Fruit fly (Drosophila melanogaster) whole organism, embryonic: ENCODE data around the gene dock.

ENCODE experiments used
- Abd-B ChIP-seq: fragments of 200-800 bp; sonication (Bioruptor generic); optimal IDR thresholded peaks from 2 replicates; lab custom pipeline; 2018; ENCODE audit warnings: missing biosample characterization, mild to moderate bottlenecking, missing genetic modification characterization, moderate library complexity
- B-H1 ChIP-seq: fragments of 200-800 bp; sonication (Bioruptor generic); IDR thresholded peaks from 3 replicates; pipeline ENCODE4 v1.3.6; 2022; ENCODE audit warnings: missing biosample characterization, missing genetic modification characterization
- CG1024 ChIP-seq: fragments of 200-800 bp; sonication (Bioruptor generic); IDR thresholded peaks from 2 replicates; pipeline ENCODE4 v1.3.6; 2022; ENCODE audit warnings: missing biosample characterization, missing genetic modification characterization
- CG10431 ChIP-seq: fragments of 200-800 bp; sonication (Bioruptor generic); optimal IDR thresholded peaks from 3 replicates; lab custom pipeline; 2018; ENCODE audit warnings: missing biosample characterization, mild to moderate bottlenecking, missing genetic modification characterization
- CG10543 ChIP-seq: fragments of 200-800 bp; sonication (Bioruptor generic); optimal IDR thresholded peaks from 3 replicates; lab custom pipeline; 2017; ENCODE audit warnings: missing biosample characterization, mild to moderate bottlenecking, missing genetic modification characterization, moderate library complexity
- CG12071 ChIP-seq: fragments of 200-800 bp; sonication (Bioruptor generic); optimal IDR thresholded peaks from 3 replicates; lab custom pipeline; 2018; ENCODE audit warnings: missing biosample characterization, mild to moderate bottlenecking, missing genetic modification characterization
- CG12219 ChIP-seq: fragments of 200-800 bp; sonication (Bioruptor generic); optimal IDR thresholded peaks from 3 replicates; lab custom pipeline; 2018; ENCODE audit warnings: missing biosample characterization, mild to moderate bottlenecking, missing genetic modification characterization
- CG12744 ChIP-seq: fragments of 200-800 bp; sonication (Bioruptor generic); optimal IDR thresholded peaks from 2 replicates; lab custom pipeline; 2016; ENCODE audit warnings: missing biosample characterization, missing genetic modification characterization
- CG13123 ChIP-seq: fragments of 200-800 bp; sonication (Bioruptor generic); optimal IDR thresholded peaks from 2 replicates; lab custom pipeline; 2016; ENCODE audit warnings: missing biosample characterization, missing genetic modification characterization
- CG13296 ChIP-seq: fragments of 200-800 bp; sonication (Bioruptor generic); optimal IDR thresholded peaks from 3 replicates; lab custom pipeline; 2018; ENCODE audit warnings: missing biosample characterization, mild to moderate bottlenecking, missing genetic modification characterization
- CG13424 ChIP-seq: fragments of 200-800 bp; sonication (Bioruptor generic); optimal IDR thresholded peaks from 2 replicates; lab custom pipeline; 2019; ENCODE audit warnings: missing biosample characterization, mild to moderate bottlenecking, missing genetic modification characterization, moderate library complexity
- CG13894 ChIP-seq: fragments of 200-800 bp; sonication (Bioruptor generic); optimal IDR thresholded peaks from 3 replicates; lab custom pipeline; 2018; ENCODE audit warnings: missing biosample characterization, mild to moderate bottlenecking, missing genetic modification characterization, moderate library complexity
- CG15073 ChIP-seq: fragments of 200-800 bp; sonication (Bioruptor generic); optimal IDR thresholded peaks from 2 replicates; lab custom pipeline; 2016; ENCODE audit warnings: missing biosample characterization, missing genetic modification characterization
- CG15269 ChIP-seq: fragments of 200-800 bp; sonication (Bioruptor generic); optimal IDR thresholded peaks from 2 replicates; lab custom pipeline; 2018; ENCODE audit warnings: missing biosample characterization, mild to moderate bottlenecking, missing genetic modification characterization, moderate library complexity
- CG15601 ChIP-seq: fragments of 200-800 bp; sonication (Bioruptor generic); optimal IDR thresholded peaks from 3 replicates; lab custom pipeline; 2019; ENCODE audit warnings: missing biosample characterization, mild to moderate bottlenecking, missing genetic modification characterization, moderate library complexity
- CG17328 ChIP-seq: fragments of 200-800 bp; sonication (Bioruptor generic); IDR thresholded peaks from 2 replicates; pipeline ENCODE4 v1.3.6; 2022; ENCODE audit warnings: missing biosample characterization, missing genetic modification characterization
- CG1832 ChIP-seq: fragments of 200-800 bp; sonication (Bioruptor generic); optimal IDR thresholded peaks from 2 replicates; lab custom pipeline; 2017; ENCODE audit warnings: missing biosample characterization, mild to moderate bottlenecking, missing genetic modification characterization, inconsistent platforms
- CG18599 ChIP-seq: fragments of 200-800 bp; sonication (Bioruptor generic); optimal IDR thresholded peaks from 3 replicates; lab custom pipeline; 2017; ENCODE audit warnings: missing biosample characterization, missing genetic modification characterization, mild to moderate bottlenecking, moderate library complexity, missing genetic modification reagents
- CG2120 ChIP-seq: fragments of 200-800 bp; sonication (Bioruptor generic); optimal IDR thresholded peaks from 3 replicates; lab custom pipeline; 2016; ENCODE audit warnings: missing biosample characterization, missing genetic modification characterization
- CG2889 ChIP-seq: fragments of 200-800 bp; sonication (Bioruptor generic); IDR thresholded peaks from 3 replicates; pipeline ENCODE4 v1.3.6; 2022; ENCODE audit warnings: missing biosample characterization, missing genetic modification characterization
- CG33213 ChIP-seq: fragments of 200-800 bp; sonication (Bioruptor generic); optimal IDR thresholded peaks from 3 replicates; lab custom pipeline; 2016; ENCODE audit warnings: missing biosample characterization, missing genetic modification characterization
- CG3847 ChIP-seq: fragments of 200-800 bp; sonication (Bioruptor generic); IDR thresholded peaks from 2 replicates; pipeline ENCODE4 v1.3.6; 2022; ENCODE audit warnings: missing biosample characterization, missing genetic modification characterization
- CG4820 ChIP-seq: fragments of 200-800 bp; sonication (Bioruptor generic); optimal IDR thresholded peaks from 3 replicates; lab custom pipeline; 2016; ENCODE audit warnings: missing biosample characterization, missing genetic modification characterization
- CG6175 ChIP-seq: fragments of 200-800 bp; sonication (Bioruptor generic); IDR thresholded peaks from 3 replicates; pipeline ENCODE4 v1.3.6; 2022; ENCODE audit warnings: missing biosample characterization, missing genetic modification characterization
- CG7372 ChIP-seq: fragments of 200-800 bp; sonication (Bioruptor generic); IDR thresholded peaks from 2 replicates; pipeline ENCODE4 v1.3.6; 2022; ENCODE audit warnings: missing biosample characterization, missing genetic modification characterization
- CG7839 ChIP-seq: fragments of 200-800 bp; sonication (Bioruptor generic); optimal IDR thresholded peaks from 3 replicates; lab custom pipeline; 2018; ENCODE audit warnings: missing biosample characterization, mild to moderate bottlenecking, missing genetic modification characterization, moderate library complexity
- CG8359 ChIP-seq: fragments of 200-800 bp; sonication (Bioruptor generic); optimal IDR thresholded peaks from 2 replicates; lab custom pipeline; 2017; ENCODE audit warnings: missing biosample characterization, mild to moderate bottlenecking, missing genetic modification characterization, borderline replicate concordance
- CG9215 ChIP-seq: fragments of 200-800 bp; sonication (Bioruptor generic); IDR thresholded peaks from 2 replicates; pipeline ENCODE4 v1.3.6; 2022; ENCODE audit warnings: missing biosample characterization, missing genetic modification characterization
- CrebB ChIP-seq: fragments of 200-800 bp; sonication (Bioruptor generic); optimal IDR thresholded peaks from 3 replicates; lab custom pipeline; 2018; ENCODE audit warnings: missing biosample characterization, mild to moderate bottlenecking, missing genetic modification characterization
- H2.0 ChIP-seq: fragments of 200-800 bp; sonication (Bioruptor generic); IDR thresholded peaks from 2 replicates; pipeline ENCODE4 v1.3.6; 2022; ENCODE audit warnings: missing biosample characterization, missing genetic modification characterization
- HLH54F ChIP-seq: fragments of 200-800 bp; sonication (Bioruptor generic); optimal IDR thresholded peaks from 3 replicates; lab custom pipeline; 2016; ENCODE audit warnings: missing biosample characterization, missing genetic modification characterization
- Mrtf ChIP-seq: fragments of 200-800 bp; sonication (Bioruptor generic); IDR thresholded peaks from 3 replicates; pipeline ENCODE4 v1.3.6; 2022; ENCODE audit warnings: missing biosample characterization, missing genetic modification characterization
- Stat92E ChIP-seq, 3 experiments: fragments of >200 bp in 2 of 3; fragments of 200-800 bp in 1 of 3; sonication (Bioruptor generic) in 1 of 3; optimal IDR thresholded peaks; 2 replicates each; lab custom pipeline; 2017 to 2019; ENCODE audit warnings: missing biosample characterization in 3 of 3, missing genetic modification characterization in 3 of 3, mild to moderate bottlenecking in 1 of 3, moderate library complexity in 1 of 3
- YL-1 ChIP-seq: fragments of 200-800 bp; sonication (Bioruptor generic); optimal IDR thresholded peaks from 3 replicates; lab custom pipeline; 2017; ENCODE audit warnings: missing biosample characterization, mild to moderate bottlenecking, missing genetic modification characterization
- dimm ChIP-seq: fragments of 200-800 bp; sonication (Bioruptor generic); IDR thresholded peaks from 2 replicates; pipeline ENCODE4 v1.3.6; 2022; ENCODE audit warnings: missing biosample characterization, missing genetic modification characterization
- disco-r ChIP-seq: fragments of 200-800 bp; sonication (Bioruptor generic); optimal IDR thresholded peaks from 2 replicates; lab custom pipeline; 2016; ENCODE audit warnings: missing biosample characterization, missing genetic modification characterization
- dmrt99B ChIP-seq: fragments of 200-800 bp; sonication (Bioruptor generic); optimal IDR thresholded peaks from 2 replicates; lab custom pipeline; 2018; ENCODE audit warnings: missing biosample characterization, mild to moderate bottlenecking, missing genetic modification characterization, moderate library complexity
- fd96Cb ChIP-seq: fragments of 200-800 bp; sonication (Bioruptor generic); optimal IDR thresholded peaks from 2 replicates; lab custom pipeline; 2018; ENCODE audit warnings: missing biosample characterization, mild to moderate bottlenecking, missing genetic modification characterization, moderate library complexity
- gt ChIP-seq: fragments of 200-800 bp; sonication (Bioruptor generic); IDR thresholded peaks from 2 replicates; pipeline ENCODE4 v1.3.6; 2022; ENCODE audit warnings: missing biosample characterization, missing genetic modification characterization
- her ChIP-seq: fragments of 200-800 bp; sonication (Bioruptor generic); optimal IDR thresholded peaks from 2 replicates; lab custom pipeline; 2016; ENCODE audit warnings: missing biosample characterization, missing genetic modification characterization
- inv ChIP-seq: fragments of 200-800 bp; sonication (Bioruptor generic); IDR thresholded peaks from 2 replicates; pipeline ENCODE4 v1.3.6; 2022; ENCODE audit warnings: missing biosample characterization, missing genetic modification characterization; ENCODE audit not compliant: partially characterized antibody
- ken ChIP-seq: fragments of 200-800 bp; sonication (Bioruptor generic); IDR thresholded peaks from 3 replicates; pipeline ENCODE4 v1.3.6; 2022; ENCODE audit warnings: missing biosample characterization, missing genetic modification characterization
- lilli ChIP-seq: fragments of 200-800 bp; sonication (Bioruptor generic); optimal IDR thresholded peaks from 3 replicates; lab custom pipeline; 2016; ENCODE audit warnings: missing biosample characterization, missing genetic modification characterization
- pb ChIP-seq: fragments of 200-800 bp; sonication (Bioruptor generic); optimal IDR thresholded peaks from 3 replicates; lab custom pipeline; 2016; ENCODE audit warnings: missing biosample characterization, missing genetic modification characterization
- prd ChIP-seq, 3 experiments: fragments of >200 bp in 2 of 3; fragments of 200-800 bp in 1 of 3; sonication (Bioruptor generic) in 1 of 3; optimal IDR thresholded peaks in 2 of 3; IDR thresholded peaks in 1 of 3; 2 replicates in 2 of 3; 3 replicates in 1 of 3; pipeline versions ENCODE4 v1.3.6 to Lab custom; 2017 to 2022; ENCODE audit warnings: missing biosample characterization in 1 of 3, missing genetic modification characterization in 1 of 3
- run ChIP-seq: fragments of 200-800 bp; sonication (Bioruptor generic); optimal IDR thresholded peaks from 3 replicates; lab custom pipeline; 2018; ENCODE audit warnings: missing biosample characterization, mild to moderate bottlenecking, missing genetic modification characterization
- sim ChIP-seq: fragments of 200-800 bp; sonication (Bioruptor generic); IDR thresholded peaks from 2 replicates; pipeline ENCODE4 v1.3.6; 2022; ENCODE audit warnings: missing biosample characterization, missing genetic modification characterization
- slou ChIP-seq: fragments of 200-800 bp; sonication (Bioruptor generic); optimal IDR thresholded peaks from 3 replicates; lab custom pipeline; 2016; ENCODE audit warnings: missing biosample characterization, missing genetic modification characterization
- tgo ChIP-seq: fragments of 200-800 bp; sonication (Bioruptor generic); IDR thresholded peaks from 3 replicates; pipeline ENCODE4 v1.3.6; 2022; ENCODE audit warnings: missing biosample characterization, missing genetic modification characterization

dock gene

DNA sequence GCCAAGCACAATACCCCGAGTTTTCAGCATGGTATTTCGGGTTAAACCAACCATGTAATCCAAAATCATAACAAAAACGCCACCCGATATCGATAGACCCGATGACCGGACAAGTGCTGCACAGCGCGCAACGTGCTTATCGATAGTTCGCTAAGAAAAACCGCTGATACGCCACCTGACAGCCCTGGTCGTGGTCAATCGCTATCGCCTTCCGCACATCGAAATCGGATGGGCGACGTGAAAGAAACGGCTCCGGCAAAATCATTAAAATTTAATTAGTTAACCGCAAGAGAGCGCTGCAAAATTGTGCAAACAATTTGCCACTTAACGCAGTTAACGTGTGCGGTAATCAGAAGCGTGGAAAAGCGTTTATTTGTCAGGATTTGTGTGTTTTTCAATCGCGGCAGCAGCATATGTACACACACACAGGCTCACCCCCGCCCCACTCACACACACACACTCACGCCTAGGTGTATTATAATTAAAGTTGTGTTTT is at the start of gene dock, which contains the start of gene CG3862 (continued):
- TF ChIP-seq lilli (GFP tag; lab: Kevin White, UChicago) (peak; percentile 65), her (GFP tag; lab: Kevin White, UChicago) (peak; percentile 82), prd (optimal IDR thresholded peaks at IDR 0.05; lab: Kevin White, UChicago) (no peak), prd (GFP tag; IDR thresholded peaks at IDR 0.05; lab: Robert Waterston, UW) (peak; percentile 54), YL-1 (GFP tag; lab: Kevin White, UChicago) (peak; percentile 86), fd96Cb (tag; lab: Kevin White, UChicago) (no peak), CG13424 (tag; lab: Kevin White, UChicago) (peak; percentile 38), tgo (no peak), gt (GFP tag; lab: Robert Waterston, UW) (no peak), CG13296 (peak; percentile 0), CG1832 (GFP tag; lab: Kevin White, UChicago) (no peak), inv (GFP tag; lab: Robert Waterston, UW) (peak; percentile 88), CG10431 (GFP tag; lab: Kevin White, UChicago) (peak; percentile 38), CG12071 (peak; percentile 26), run (tag; lab: Kevin White, UChicago) (peak; percentile 68), Mrtf (GFP tag; lab: Robert Waterston, UW) (0 out of 3 replicates have a peak, but pooled peaks have one; percentile 16), CG7839 (tag; lab: Kevin White, UChicago) (peak; percentile 38), CG15601 (tag; lab: Kevin White, UChicago) (peak; percentile 38), pb (GFP tag; lab: Kevin White, UChicago) (peak; percentile 48), CG4820 (peak; percentile 18), ken (GFP tag; lab: Robert Waterston, UW) (0 out of 3 replicates have a peak, but pooled peaks have one; percentile 20), CG9215 (no peak), CG15073 (no peak), CG6175 (GFP tag; lab: Robert Waterston, UW) (peak; percentile 51; the same call in 1 of the 3 replicates), CG1024 (GFP tag; lab: Robert Waterston, UW) (no peak), HLH54F (GFP tag; lab: Kevin White, UChicago) (peak; percentile 56), CG8359 (GFP tag; lab: Kevin White, UChicago) (no peak), CG13123 (GFP tag; lab: Kevin White, UChicago) (no peak), CG7372 (GFP tag; lab: Robert Waterston, UW) (no peak), CG12219 (GFP tag; lab: Kevin White, UChicago) (no peak), sim (GFP tag; lab: Robert Waterston, UW) (no peak), CG10543 (GFP tag; lab: Kevin White, UChicago) (peak; percentile 66), CG3847 (peak; percentile 66), H2.0 (GFP tag; lab: Robert Waterston, UW) (no peak; the same call in 1 of the 2 replicates), CG18599 (GFP tag; lab: Kevin White, UChicago) (peak; percentile 45), Abd-B (GFP tag; lab: Kevin White, UChicago) (peak; percentile 39), CG17328 (GFP tag; lab: Robert Waterston, UW) (0 out of 2 replicates have a peak, but pooled peaks have one; percentile 4), slou (GFP tag; lab: Kevin White, UChicago) (peak; percentile 6), CG33213 (GFP tag; lab: Kevin White, UChicago) (peak; percentile 65), CG12744 (GFP tag; lab: Kevin White, UChicago) (no peak), Stat92E (GFP tag; optimal IDR thresholded peaks at IDR 0.05; lab: Kevin White, UChicago) (peak in 1 of 3 experiments; percentile 68), dimm (no peak), CG13894 (tag; lab: Kevin White, UChicago) (peak; percentile 37), CG2889 (GFP tag; lab: Robert Waterston, UW) (no peak), CrebB (tag; lab: Kevin White, UChicago) (no peak), disco-r (GFP tag; lab: Kevin White, UChicago) (no peak), B-H1 (GFP tag; lab: Robert Waterston, UW) (no peak), CG15269 (peak; percentile 39), dmrt99B (tag; lab: Kevin White, UChicago) (peak; percentile 36), CG2120 (peak; percentile 74)
